Fruit fly (Drosophila melanogaster): ENCODE data around the gene Pect.

The Pect gene

dm6 chr2L:13222225-13222648, 18.7 kb downstream of the Pect start, which contains the start of the genes Ski6 and CG16812 (continued):
- peak; percentile 60 for TF ChIP-seq CG16815 (GFP tag; optimal IDR thresholded peaks at IDR 0.05)
- TF ChIP-seq mam (GFP tag; optimal IDR thresholded peaks at IDR 0.05) = no peak
- no peak for TF ChIP-seq tll (GFP tag; optimal IDR thresholded peaks at IDR 0.05)
- no peak for TF ChIP-seq Neu2 (GFP tag; optimal IDR thresholded peaks at IDR 0.05; ENCODE audit: borderline replicate concordance)
- no peak for TF ChIP-seq tio (GFP tag; optimal IDR thresholded peaks at IDR 0.05)
- peak; percentile 87 for TF ChIP-seq CG17829 (tag; optimal IDR thresholded peaks at IDR 0.05)
- TF ChIP-seq CG10431 (GFP tag; optimal IDR thresholded peaks at IDR 0.05) = peak; percentile 40
- no peak for TF ChIP-seq CG4854 (GFP tag; optimal IDR thresholded peaks at IDR 0.05)
- TF ChIP-seq CG14441 (GFP tag; IDR thresholded peaks at IDR 0.05) = peak; percentile 54
- TF ChIP-seq sisA (GFP tag; IDR thresholded peaks at IDR 0.05) = 0 out of 2 replicates have a peak, but pooled peaks have one; percentile 16
- TF ChIP-seq CG4820 (GFP tag; optimal IDR thresholded peaks at IDR 0.05) = peak; percentile 53
- TF ChIP-seq Hand (GFP tag; optimal IDR thresholded peaks at IDR 0.05) = no peak
- peak; percentile 76 for TF ChIP-seq CG18262 (tag; optimal IDR thresholded peaks at IDR 0.05)
- peak; percentile 94 for TF ChIP-seq sens (GFP tag)
- TF ChIP-seq az2 (GFP tag; optimal IDR thresholded peaks at IDR 0.05) = peak; percentile 71
- no peak for TF ChIP-seq slp2 (GFP tag; optimal IDR thresholded peaks at IDR 0.05)
- TF ChIP-seq CG7745 (tag; optimal IDR thresholded peaks at IDR 0.05) = no peak
- no peak for TF ChIP-seq CG16863 (GFP tag; optimal IDR thresholded peaks at IDR 0.05)
- peak; percentile 58 for TF ChIP-seq al (GFP tag; IDR thresholded peaks at IDR 0.05)
- TF ChIP-seq en (GFP tag; optimal IDR thresholded peaks at IDR 0.05) = peak; percentile 3
- peak; percentile 68 for TF ChIP-seq E2f1 (GFP tag; IDR thresholded peaks at IDR 0.05)
- TF ChIP-seq CG15011 (GFP tag; optimal IDR thresholded peaks at IDR 0.05) = no peak
- peak; percentile 35; the same call in 1 of the 3 replicates for TF ChIP-seq CG6791 (GFP tag; IDR thresholded peaks at IDR 0.05; ENCODE audit: partially characterized antibody)
- TF ChIP-seq Drgx (GFP tag; IDR thresholded peaks at IDR 0.05) = no peak
- TF ChIP-seq CG5953 (GFP tag; IDR thresholded peaks at IDR 0.05) = no peak
- no peak for TF ChIP-seq CG2889 (GFP tag; IDR thresholded peaks at IDR 0.05)
- peak; percentile 54 for TF ChIP-seq bab2 (GFP tag; optimal IDR thresholded peaks at IDR 0.05)
- peak; percentile 47 for TF ChIP-seq Nf-YB (GFP tag; optimal IDR thresholded peaks at IDR 0.05)
- TF ChIP-seq crol (GFP tag; IDR thresholded peaks at IDR 0.05) = no peak
- TF ChIP-seq dimm (GFP tag; IDR thresholded peaks at IDR 0.05) = no peak
- peak; percentile 20 for TF ChIP-seq CG18476 (GFP tag; optimal IDR thresholded peaks at IDR 0.05)
- no peak for TF ChIP-seq lab (GFP tag; optimal IDR thresholded peaks at IDR 0.05)
- TF ChIP-seq CG9817 (tag; optimal IDR thresholded peaks at IDR 0.05) = peak; percentile 78
- TF ChIP-seq oc (tag; optimal IDR thresholded peaks at IDR 0.05) = peak; percentile 52
- TF ChIP-seq fu2 (GFP tag; optimal IDR thresholded peaks at IDR 0.05) = no peak
- peak; percentile 64 for TF ChIP-seq CG10366 (GFP tag; IDR thresholded peaks at IDR 0.05)
- no peak for TF ChIP-seq Hey (tag; optimal IDR thresholded peaks at IDR 0.05)
- TF ChIP-seq Opbp (GFP tag; IDR thresholded peaks at IDR 0.05; ENCODE audit: partially characterized antibody) = peak; percentile 57; the same call in 2 of the 3 replicates
- peak; percentile 36 for TF ChIP-seq trh (GFP tag; optimal IDR thresholded peaks at IDR 0.05)
- TF ChIP-seq gce (GFP tag; IDR thresholded peaks at IDR 0.05) = no peak
- TF ChIP-seq CG12391 (tag; optimal IDR thresholded peaks at IDR 0.05) = peak; percentile 89
- no peak for TF ChIP-seq pfk (GFP tag; optimal IDR thresholded peaks at IDR 0.05)
- TF ChIP-seq CG33213 (GFP tag; optimal IDR thresholded peaks at IDR 0.05) = peak; percentile 33
- peak in 1 of 3 experiments; percentile 8 for TF ChIP-seq Stat92E (GFP tag; optimal IDR thresholded peaks at IDR 0.05)
- TF ChIP-seq CG17361 (GFP tag; IDR thresholded peaks at IDR 0.05) = peak; percentile 84
- no peak for TF ChIP-seq lov (optimal IDR thresholded peaks at IDR 0.05)
- no peak for TF ChIP-seq lov (GFP tag; IDR thresholded peaks at IDR 0.05)
- TF ChIP-seq CG6854 (GFP tag; optimal IDR thresholded peaks at IDR 0.05) = no peak
- TF ChIP-seq CG34376 (GFP tag; optimal IDR thresholded peaks at IDR 0.05) = no peak
- peak; percentile 93 for TF ChIP-seq wek (GFP tag; optimal IDR thresholded peaks at IDR 0.05)
- no peak for TF ChIP-seq seq (GFP tag; IDR thresholded peaks at IDR 0.05)

All from whole organism, embryonic.